Fruit fly (Drosophila melanogaster) whole organism, adult: ENCODE results near the gene CG10164.

Source experiments
- CG11617 ChIP-seq: fragments of 200-800 bp; sonication (Bioruptor generic); optimal IDR thresholded peaks from 2 replicates; lab custom pipeline; 2017; ENCODE audit warnings: mild to moderate bottlenecking, missing biosample characterization, missing genetic modification reagents, missing genetic modification characterization
- CG12768 ChIP-seq: fragments of 200-800 bp; sonication (Bioruptor generic); optimal IDR thresholded peaks from 2 replicates; lab custom pipeline; 2017; ENCODE audit warnings: missing biosample characterization, missing genetic modification characterization, mild to moderate bottlenecking, moderate library complexity, missing genetic modification reagents
- CG14711 ChIP-seq: fragments of 200-800 bp; sonication (Bioruptor generic); optimal IDR thresholded peaks from 2 replicates; lab custom pipeline; 2018; ENCODE audit warnings: missing biosample characterization, mild to moderate bottlenecking, missing genetic modification characterization, moderate library complexity
- CG1620 ChIP-seq: fragments of 200-800 bp; sonication (Bioruptor generic); optimal IDR thresholded peaks from 2 replicates; lab custom pipeline; 2016; ENCODE audit warnings: missing biosample characterization, missing genetic modification characterization
- CG33017 ChIP-seq: fragments of 200-800 bp; sonication (Bioruptor generic); optimal IDR thresholded peaks from 2 replicates; lab custom pipeline; 2018; ENCODE audit warnings: missing biosample characterization, mild to moderate bottlenecking, missing genetic modification characterization, moderate library complexity
- CG5204 ChIP-seq: fragments of 200-800 bp; sonication (Bioruptor generic); optimal IDR thresholded peaks from 2 replicates; lab custom pipeline; 2016; ENCODE audit warnings: missing biosample characterization, missing genetic modification characterization
- CG7045 ChIP-seq: fragments of 200-800 bp; sonication (Bioruptor generic); optimal IDR thresholded peaks from 2 replicates; lab custom pipeline; 2017; ENCODE audit warnings: missing biosample characterization, mild to moderate bottlenecking, missing genetic modification characterization
- CG7101 ChIP-seq: fragments of 200-800 bp; sonication (Bioruptor generic); optimal IDR thresholded peaks from 2 replicates; lab custom pipeline; 2018; ENCODE audit warnings: missing biosample characterization, mild to moderate bottlenecking, missing genetic modification characterization, moderate library complexity
- Clk ChIP-seq: fragments of 200-800 bp; sonication (Bioruptor generic); optimal IDR thresholded peaks from 2 replicates; lab custom pipeline; 2017; ENCODE audit warnings: missing biosample characterization, missing genetic modification characterization
- Crg-1 ChIP-seq: fragments of 200-800 bp; sonication (Bioruptor generic); optimal IDR thresholded peaks from 2 replicates; lab custom pipeline; 2016; ENCODE audit warnings: missing biosample characterization, missing genetic modification characterization
- Hr96 ChIP-seq: fragments of 200-800 bp; sonication (Bioruptor generic); optimal IDR thresholded peaks from 2 replicates; lab custom pipeline; 2016; ENCODE audit warnings: missing biosample characterization, missing genetic modification characterization
- Mnt ChIP-seq: fragments of 200-800 bp; sonication (Bioruptor generic); optimal IDR thresholded peaks from 2 replicates; lab custom pipeline; 2016; ENCODE audit warnings: missing biosample characterization, mild to moderate bottlenecking, missing genetic modification characterization
- bab1 ChIP-seq: fragments of 200-800 bp; sonication (Bioruptor generic); optimal IDR thresholded peaks from 3 replicates; lab custom pipeline; 2019; ENCODE audit warnings: missing biosample characterization, mild to moderate bottlenecking, missing genetic modification characterization, moderate library complexity
- cic ChIP-seq: fragments of 200-800 bp; sonication (Bioruptor generic); optimal IDR thresholded peaks from 2 replicates; lab custom pipeline; 2017; ENCODE audit warnings: missing biosample characterization, mild to moderate bottlenecking, missing genetic modification characterization, moderate library complexity
- cnc ChIP-seq, 2 experiments: fragments of >200 bp; optimal IDR thresholded peaks; 2 replicates each; lab custom pipeline; 2017
- kay ChIP-seq: fragments of 200-800 bp; sonication (Bioruptor generic); peaks from one replicate; lab custom pipeline; 2016; ENCODE audit warnings: missing biosample characterization, missing genetic modification characterization, borderline replicate concordance
- ovo ChIP-seq: fragments of 200-800 bp; sonication (Bioruptor generic); optimal IDR thresholded peaks from 2 replicates; lab custom pipeline; 2016; ENCODE audit warnings: missing biosample characterization, missing genetic modification characterization
- pad ChIP-seq: fragments of 200-800 bp; sonication (Bioruptor generic); optimal IDR thresholded peaks from 3 replicates; lab custom pipeline; 2017; ENCODE audit warnings: missing biosample characterization, missing genetic modification characterization, mild to moderate bottlenecking, moderate library complexity, missing genetic modification reagents
- tj ChIP-seq: fragments of 200-800 bp; sonication (Bioruptor generic); optimal IDR thresholded peaks from 3 replicates; lab custom pipeline; 2017; ENCODE audit warnings: missing biosample characterization, mild to moderate bottlenecking, missing genetic modification characterization, moderate library complexity
- toe ChIP-seq: fragments of 200-800 bp; sonication (Bioruptor generic); optimal IDR thresholded peaks from 2 replicates; lab custom pipeline; 2016; ENCODE audit warnings: missing biosample characterization, missing genetic modification characterization

The CG10164 gene

dm6 chr3R:23556843-23557242, at the start of gene CG10164:
Gene CG10164 (minus strand): TSS chr3R:23556943.
- TF ChIP-seq CG7101 (tag; lab: Kevin White, UChicago) (no peak), bab1 (no peak), CG12768 (GFP tag; lab: Kevin White, UChicago) (no peak), CG1620 (no peak), tj (GFP tag; lab: Kevin White, UChicago) (no peak), Hr96 (GFP tag; lab: Kevin White, UChicago) (no peak), Crg-1 (no peak)

dm6 chr3R:23605315-23605881, 48.7 kb upstream of the CG10164 start, which contains the start of gene CG10184:
Gene CG10184 (minus strand): TSS chr3R:23605495.
- TF ChIP-seq Crg-1 (no peak), cic (peak; percentile 22), toe (GFP tag; lab: Kevin White, UChicago) (no peak), cnc (optimal IDR thresholded peaks at IDR 0.05; lab: Kevin White, UChicago) (no peak), bab1 (no peak), tj (GFP tag; lab: Kevin White, UChicago) (peak; percentile 64), CG7045 (GFP tag; lab: Kevin White, UChicago) (no peak), pad (GFP tag; lab: Kevin White, UChicago) (no peak)

- TF ChIP-seq tj (GFP tag; lab: Kevin White, UChicago), result peak; percentile 22
- no peak for TF ChIP-seq Crg-1
- TF ChIP-seq ovo (GFP tag; lab: Kevin White, UChicago), result peak; percentile 31
- TF ChIP-seq pad (GFP tag; lab: Kevin White, UChicago), result peak; percentile 86
- no peak for TF ChIP-seq CG14711
- TF ChIP-seq bab1, result peak; percentile 67
- TF ChIP-seq cic, result peak; percentile 51
Observed at dm6 chr3R:23601346-23601817, 44.6 kb upstream of the CG10164 start.

- TF ChIP-seq ovo (GFP tag; lab: Kevin White, UChicago) (no peak), pad (GFP tag; lab: Kevin White, UChicago) (no peak), CG1620 (no peak), Clk (GFP tag; lab: Kevin White, UChicago) (no peak), Crg-1 (no peak), CG33017 (tag; lab: Kevin White, UChicago) (no peak), bab1 (no peak), CG5204 (GFP tag; lab: Kevin White, UChicago) (no peak)
Observed at dm6 chr3R:23598934-23599333, 42.2 kb upstream of the CG10164 start, which contains the start of gene CG10183. Gene CG10183 (minus strand): TSS chr3R:23599034.

- no peak for TF ChIP-seq bab1
- no peak for TF ChIP-seq CG11617 (GFP tag; lab: Kevin White, UChicago)
Observed at dm6 chr3R:23596173-23596572, 39.4 kb upstream of the CG10164 start, which contains the start of gene CG16723. Gene CG16723 (minus strand): TSS chr3R:23596273.

- TF ChIP-seq CG33017 (tag; lab: Kevin White, UChicago), result no peak
- no peak for TF ChIP-seq toe (GFP tag; lab: Kevin White, UChicago)
- no peak for TF ChIP-seq Clk (GFP tag; lab: Kevin White, UChicago)
- no peak for TF ChIP-seq CG12768 (GFP tag; lab: Kevin White, UChicago)
- TF ChIP-seq CG1620, result no peak
- TF ChIP-seq tj (GFP tag; lab: Kevin White, UChicago), result no peak
- TF ChIP-seq CG11617 (GFP tag; lab: Kevin White, UChicago), result no peak
- no peak for TF ChIP-seq Crg-1
- TF ChIP-seq CG14711, result no peak
- no peak for TF ChIP-seq Mnt (GFP tag; lab: Kevin White, UChicago)
- TF ChIP-seq pad (GFP tag; lab: Kevin White, UChicago), result no peak
- TF ChIP-seq bab1, result no peak
- TF ChIP-seq ovo (GFP tag; lab: Kevin White, UChicago), result no peak
- no peak for TF ChIP-seq Hr96 (GFP tag; lab: Kevin White, UChicago)
- no peak for TF ChIP-seq CG5204 (GFP tag; lab: Kevin White, UChicago)
- no peak for TF ChIP-seq CG7101 (tag; lab: Kevin White, UChicago)
- TF ChIP-seq cic, result no peak
- no peak for TF ChIP-seq kay
- TF ChIP-seq cnc (optimal IDR thresholded peaks at IDR 0.05; lab: Kevin White, UChicago), result no peak
Observed at dm6 chr3R:23592669-23593068, 35.9 kb upstream of the CG10164 start, which contains the start of gene CG33337. Gene CG33337 (minus strand): TSS chr3R:23592769.

- no peak for TF ChIP-seq cic
- no peak for TF ChIP-seq kay
- TF ChIP-seq CG1620, result no peak
- TF ChIP-seq CG7045 (GFP tag; lab: Kevin White, UChicago), result no peak
- TF ChIP-seq toe (GFP tag; lab: Kevin White, UChicago), result no peak
- TF ChIP-seq bab1, result no peak
- no peak for TF ChIP-seq CG12768 (GFP tag; lab: Kevin White, UChicago)
- TF ChIP-seq Clk (GFP tag; lab: Kevin White, UChicago), result no peak
- no peak for TF ChIP-seq Mnt (GFP tag; lab: Kevin White, UChicago)
- no peak for TF ChIP-seq CG7101 (tag; lab: Kevin White, UChicago)
- TF ChIP-seq ovo (GFP tag; lab: Kevin White, UChicago), result no peak
- TF ChIP-seq Crg-1, result no peak
- no peak for TF ChIP-seq CG33017 (tag; lab: Kevin White, UChicago)
- TF ChIP-seq Hr96 (GFP tag; lab: Kevin White, UChicago), result no peak
- TF ChIP-seq CG5204 (GFP tag; lab: Kevin White, UChicago), result no peak
- TF ChIP-seq CG14711, result no peak
- TF ChIP-seq cnc (optimal IDR thresholded peaks at IDR 0.05; lab: Kevin White, UChicago), result no peak
Observed at dm6 chr3R:23589719-23590118, 33.0 kb upstream of the CG10164 start, which contains the start of gene CG10182. Gene CG10182 (minus strand): TSS chr3R:23589819.
